Fruit fly (Drosophila melanogaster) whole organism, pupa: ENCODE results near the gene CG4069.

Experiments
- CG10348 ChIP-seq: fragments of 200-800 bp; sonication (Bioruptor generic); IDR thresholded peaks from 2 replicates; pipeline ENCODE4 v1.3.6; 2022; ENCODE audit warnings: missing biosample characterization, missing genetic modification characterization
- CG12605 ChIP-seq: fragments of 200-800 bp; sonication (Bioruptor generic); IDR thresholded peaks from 2 replicates; pipeline ENCODE4 v1.3.6; 2022; ENCODE audit warnings: missing biosample characterization, missing genetic modification characterization
- CG13204 ChIP-seq: fragments of 200-800 bp; sonication (Bioruptor generic); optimal IDR thresholded peaks from 2 replicates; lab custom pipeline; 2018; ENCODE audit warnings: missing biosample characterization, mild to moderate bottlenecking, missing genetic modification characterization, moderate library complexity
- CG14655 ChIP-seq: fragments of 200-800 bp; sonication (Bioruptor generic); optimal IDR thresholded peaks from 3 replicates; lab custom pipeline; 2017; ENCODE audit warnings: mild to moderate bottlenecking, missing biosample characterization, missing genetic modification reagents, missing genetic modification characterization
- CG15710 ChIP-seq: fragments of 200-800 bp; sonication (Bioruptor generic); optimal IDR thresholded peaks from 2 replicates; lab custom pipeline; 2018; ENCODE audit warnings: missing biosample characterization, mild to moderate bottlenecking, missing genetic modification characterization, moderate library complexity
- CG17806 ChIP-seq: fragments of 200-800 bp; sonication (Bioruptor generic); optimal IDR thresholded peaks from 2 replicates; lab custom pipeline; 2018; ENCODE audit warnings: missing biosample characterization, mild to moderate bottlenecking, missing genetic modification characterization, moderate library complexity
- CG32121 ChIP-seq: fragments of 200-800 bp; sonication (Bioruptor generic); IDR thresholded peaks from 2 replicates; pipeline ENCODE4 v1.3.6; 2022; ENCODE audit warnings: missing biosample characterization, missing genetic modification characterization
- CG34367 ChIP-seq: fragments of 200-800 bp; sonication (Bioruptor generic); optimal IDR thresholded peaks from 2 replicates; lab custom pipeline; 2018; ENCODE audit warnings: missing biosample characterization, mild to moderate bottlenecking, missing genetic modification characterization
- CG4496 ChIP-seq: fragments of 200-800 bp; sonication (Bioruptor generic); IDR thresholded peaks from 3 replicates; pipeline ENCODE4 v1.3.6; 2022; ENCODE audit warnings: missing biosample characterization, missing genetic modification characterization
- CG8159 ChIP-seq: fragments of 200-800 bp; sonication (Bioruptor generic); optimal IDR thresholded peaks from 3 replicates; lab custom pipeline; 2018; ENCODE audit warnings: missing biosample characterization, mild to moderate bottlenecking, missing genetic modification characterization, moderate library complexity
- D1 ChIP-seq: fragments of 200-800 bp; sonication (Bioruptor generic); optimal IDR thresholded peaks from 2 replicates; lab custom pipeline; 2018; ENCODE audit warnings: missing biosample characterization, mild to moderate bottlenecking, missing genetic modification characterization, moderate library complexity
- Ets98B ChIP-seq: fragments of 200-800 bp; sonication (Bioruptor generic); IDR thresholded peaks from 2 replicates; pipeline ENCODE4 v1.3.6; 2022; ENCODE audit warnings: missing biosample characterization, missing genetic modification characterization
- Pif1A ChIP-seq: fragments of 200-800 bp; sonication (Bioruptor generic); optimal IDR thresholded peaks from 3 replicates; lab custom pipeline; 2016; ENCODE audit warnings: missing biosample characterization, missing genetic modification characterization
- gl ChIP-seq: fragments of 200-800 bp; sonication (Bioruptor generic); optimal IDR thresholded peaks from 2 replicates; lab custom pipeline; 2018; ENCODE audit warnings: missing biosample characterization, mild to moderate bottlenecking, missing genetic modification characterization

DNA sequence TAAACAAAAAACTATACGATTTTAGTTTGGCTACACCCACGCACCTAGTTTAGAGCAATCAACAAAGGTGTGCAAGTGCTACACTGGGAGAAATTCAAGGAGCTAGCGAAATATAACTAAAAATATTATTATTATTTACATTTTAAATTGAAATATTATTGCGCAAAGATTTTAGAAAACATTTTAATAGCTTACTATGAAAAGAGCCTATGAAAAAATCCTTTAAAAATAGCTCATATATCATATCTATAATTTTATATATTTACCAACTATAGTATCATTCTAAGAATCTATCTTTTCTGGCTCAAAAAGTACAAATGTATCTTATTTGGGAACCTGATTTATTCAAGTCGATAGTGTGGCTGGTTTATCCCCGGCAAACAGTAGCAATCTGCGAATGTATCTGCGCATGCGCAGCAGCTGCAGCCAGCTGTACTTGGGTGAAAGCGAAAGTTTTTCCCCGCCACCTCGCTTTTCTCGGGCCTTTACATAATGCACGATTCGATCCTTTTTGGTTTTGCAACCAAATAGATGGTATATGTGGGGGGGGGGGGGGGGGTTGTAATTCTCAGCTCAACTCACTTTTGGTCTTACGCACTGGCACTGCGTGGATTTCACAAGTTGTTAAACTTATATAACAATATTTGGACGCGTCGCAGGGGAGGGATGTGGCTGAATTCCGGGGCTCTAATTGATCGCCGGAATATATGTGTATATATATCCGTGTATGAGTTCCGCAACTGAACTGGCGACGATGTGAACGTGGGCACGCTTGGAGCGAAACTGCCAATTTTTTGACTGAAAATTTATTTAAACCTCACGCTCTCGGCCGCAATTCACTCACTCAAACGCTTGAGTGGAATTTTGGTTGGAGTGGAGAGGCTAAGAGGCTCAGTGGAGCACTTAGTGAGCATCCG is 40.4 kb downstream of the CG4069 start, which contains the start of gene CG10657:
- TF ChIP-seq CG8159 (no peak), CG17806 (tag; lab: Kevin White, UChicago) (peak; percentile 6), CG10348 (GFP tag; lab: Robert Waterston, UW) (no peak), CG32121 (GFP tag; lab: Robert Waterston, UW) (peak; percentile 35; the same call in 1 of the 2 replicates), CG13204 (GFP tag; lab: Kevin White, UChicago) (no peak), CG14655 (no peak), CG12605 (GFP tag; lab: Robert Waterston, UW) (no peak), Ets98B (GFP tag; lab: Robert Waterston, UW) (no peak; the same call in 1 of the 2 replicates), CG15710 (tag; lab: Kevin White, UChicago) (peak; percentile 11), CG4496 (0 out of 3 replicates have a peak, but pooled peaks have one; percentile 32), CG34367 (tag; lab: Kevin White, UChicago) (no peak), gl (no peak), Pif1A (GFP tag; lab: Kevin White, UChicago) (no peak), D1 (tag; lab: Kevin White, UChicago) (no peak)
